Worm (Caenorhabditis elegans): Measurements from ENCODE around the gene F22F7.3.

DNA sequence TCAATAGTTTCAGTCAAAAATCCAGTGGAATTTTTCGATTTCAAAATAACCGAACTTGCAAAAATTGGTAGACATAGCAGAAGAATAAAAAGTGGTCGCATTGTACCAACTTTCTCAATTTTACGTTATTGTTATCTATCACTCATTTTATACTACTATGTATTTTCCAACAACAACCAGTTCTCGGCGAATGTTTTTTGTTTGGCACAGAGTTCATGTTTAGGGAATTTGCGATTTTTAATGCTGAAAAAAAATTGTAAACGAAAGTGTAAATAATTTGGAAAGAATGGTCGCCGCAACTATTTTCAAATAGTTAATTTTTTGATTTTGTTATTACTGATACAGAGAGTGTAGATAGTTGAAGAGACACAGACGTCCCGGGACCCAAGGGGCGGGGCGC lies 39.0 kb downstream of the F22F7.3 start, which contains the start of gene C45H4.21:
- TF ChIP-seq nhr-25 (tag; optimal IDR thresholded peaks at IDR 0.05): no peak
- TF ChIP-seq nhr-11 (tag; optimal IDR thresholded peaks at IDR 0.05): no peak
- TF ChIP-seq nhr-76 (tag; optimal IDR thresholded peaks at IDR 0.05): no peak
- no peak for TF ChIP-seq fkh-10 (GFP tag; optimal IDR thresholded peaks at IDR 0.05)
- no peak for TF ChIP-seq tbx-2 (tag; optimal IDR thresholded peaks at IDR 0.05)
- TF ChIP-seq nhr-23 (tag; optimal IDR thresholded peaks at IDR 0.05): no peak
- no peak for TF ChIP-seq zag-1 (tag; optimal IDR thresholded peaks at IDR 0.05)
- TF ChIP-seq mdl-1 (tag; optimal IDR thresholded peaks at IDR 0.05): no peak
- no peak for TF ChIP-seq aly-2 (tag; optimal IDR thresholded peaks at IDR 0.05)
- no peak for TF ChIP-seq snpc-4 (tag; optimal IDR thresholded peaks at IDR 0.05)
- TF ChIP-seq pha-4 (tag; optimal IDR thresholded peaks at IDR 0.05): no peak
